Fruit fly (Drosophila melanogaster): Measurements from ENCODE around the gene yem.

Gene yem

dm6 chr3R:29122817-29123611 lies at the start of gene yem, which contains the start of gene Ctl2:
Gene yem, minus strand, starts transcription at chr3R:29122879.
Gene Ctl2, plus strand, starts transcription at chr3R:29123370.
- TF ChIP-seq CG11294 (GFP tag; IDR thresholded peaks at IDR 0.05) (no peak; the same call in none of the 2 replicates), CG6808 (GFP tag; optimal IDR thresholded peaks at IDR 0.05) (no peak), CG8119 (GFP tag; IDR thresholded peaks at IDR 0.05) (peak; percentile 35; the same call in 1 of the 3 replicates), Hr39 (GFP tag; optimal IDR thresholded peaks at IDR 0.05) (peak; percentile 81), Lpt (GFP tag; optimal IDR thresholded peaks at IDR 0.05) (no peak), lz (GFP tag; optimal IDR thresholded peaks at IDR 0.05) (peak; percentile 85), Ets96B (tag; optimal IDR thresholded peaks at IDR 0.05) (peak; percentile 25), CG32006 (GFP tag; optimal IDR thresholded peaks at IDR 0.05) (peak; percentile 77), Blimp-1 (GFP tag; optimal IDR thresholded peaks at IDR 0.05) (no peak), net (GFP tag; optimal IDR thresholded peaks at IDR 0.05) (no peak), CG6163 (GFP tag; IDR thresholded peaks at IDR 0.05) (peak; percentile 59), CG10631 (GFP tag; optimal IDR thresholded peaks at IDR 0.05) (peak; percentile 77), CG3032 (tag; optimal IDR thresholded peaks at IDR 0.05) (peak; percentile 56), CG8632 (GFP tag; optimal IDR thresholded peaks at IDR 0.05) (peak; percentile 21), vri (GFP tag; optimal IDR thresholded peaks at IDR 0.05) (peak; percentile 74), pdm3 (GFP tag; optimal IDR thresholded peaks at IDR 0.05) (peak; percentile 75), CG10669 (GFP tag; optimal IDR thresholded peaks at IDR 0.05) (peak; percentile 7), Eip75B (GFP tag; optimal IDR thresholded peaks at IDR 0.05) (peak; percentile 79), CG34406 (GFP tag; optimal IDR thresholded peaks at IDR 0.05) (no peak), ss (GFP tag; optimal IDR thresholded peaks at IDR 0.05) (peak in 1 of 2 experiments; percentile 9), CG1621 (tag; optimal IDR thresholded peaks at IDR 0.05) (no peak), topi (GFP tag; optimal IDR thresholded peaks at IDR 0.05) (peak; percentile 75), CG11762 (GFP tag; optimal IDR thresholded peaks at IDR 0.05; ENCODE audit: insufficient read depth) (no peak), Smox (GFP tag; optimal IDR thresholded peaks at IDR 0.05) (no peak), eg (GFP tag; IDR thresholded peaks at IDR 0.05) (peak; percentile 39; the same call in 2 of the 3 replicates), CG6276 (GFP tag; optimal IDR thresholded peaks at IDR 0.05) (no peak), acj6 (GFP tag; optimal IDR thresholded peaks at IDR 0.05) (peak; percentile 53), CG31627 (GFP tag; optimal IDR thresholded peaks at IDR 0.05) (peak; percentile 82), fd59A (GFP tag; optimal IDR thresholded peaks at IDR 0.05) (peak; percentile 52), salr (GFP tag; optimal IDR thresholded peaks at IDR 0.05) (peak in 1 of 2 experiments; percentile 40), Met (GFP tag; optimal IDR thresholded peaks at IDR 0.05) (no peak), Sox102F (GFP tag; optimal IDR thresholded peaks at IDR 0.05) (no peak), CG8319 (GFP tag; optimal IDR thresholded peaks at IDR 0.05) (peak; percentile 49), Eip93F (GFP tag; optimal IDR thresholded peaks at IDR 0.05) (peak; percentile 29), Sox15 (GFP tag; optimal IDR thresholded peaks at IDR 0.05) (peak; percentile 69), CG15336 (GFP tag; IDR thresholded peaks at IDR 0.05) (peak; percentile 30; the same call in 1 of the 2 replicates), Sox14 (GFP tag; optimal IDR thresholded peaks at IDR 0.05) (peak; percentile 93), svp (GFP tag) (peak; percentile 95), Ets21C (GFP tag; optimal IDR thresholded peaks at IDR 0.05) (peak; percentile 79), fkh (GFP tag; optimal IDR thresholded peaks at IDR 0.05) (no peak), esn (GFP tag; optimal IDR thresholded peaks at IDR 0.05) (peak; percentile 86), CG6792 (GFP tag; optimal IDR thresholded peaks at IDR 0.05) (peak; percentile 66), Hr38 (GFP tag; optimal IDR thresholded peaks at IDR 0.05) (peak; percentile 30), CG11902 (GFP tag; optimal IDR thresholded peaks at IDR 0.05) (peak; percentile 50), CG6854 (GFP tag; optimal IDR thresholded peaks at IDR 0.05) (peak; percentile 39), CG9139 (GFP tag; optimal IDR thresholded peaks at IDR 0.05) (no peak), CG16779 (tag; optimal IDR thresholded peaks at IDR 0.05) (peak; percentile 26), OdsH (GFP tag; optimal IDR thresholded peaks at IDR 0.05) (no peak), dsx (GFP tag; optimal IDR thresholded peaks at IDR 0.05; ENCODE audit: poor library complexity, severe bottlenecking) (peak; percentile 6), cyc (GFP tag; optimal IDR thresholded peaks at IDR 0.05) (peak; percentile 74)
